Fruit fly (Drosophila melanogaster) whole organism, embryonic: ENCODE results near the gene Nthl1.

Experiments used
- CG10209 ChIP-seq: fragments of 200-800 bp; sonication (Bioruptor generic); optimal IDR thresholded peaks from 3 replicates; lab custom pipeline; 2017; ENCODE audit warnings: missing biosample characterization, mild to moderate bottlenecking, missing genetic modification characterization, missing genetic modification reagents
- CG11696 ChIP-seq: fragments of 200-800 bp; sonication (Bioruptor generic); IDR thresholded peaks from 2 replicates; pipeline ENCODE4 v1.3.6; 2022; ENCODE audit warnings: missing biosample characterization, missing genetic modification characterization
- CG1233 ChIP-seq: fragments of 200-800 bp; sonication (Bioruptor generic); optimal IDR thresholded peaks from 4 replicates; lab custom pipeline; 2018; ENCODE audit warnings: missing biosample characterization, mild to moderate bottlenecking, missing genetic modification characterization
- CG12942 ChIP-seq: fragments of 200-800 bp; sonication (Bioruptor generic); optimal IDR thresholded peaks from 3 replicates; lab custom pipeline; 2016; ENCODE audit warnings: missing biosample characterization, missing genetic modification characterization
- CG13424 ChIP-seq: fragments of 200-800 bp; sonication (Bioruptor generic); optimal IDR thresholded peaks from 2 replicates; lab custom pipeline; 2019; ENCODE audit warnings: missing biosample characterization, mild to moderate bottlenecking, missing genetic modification characterization, moderate library complexity
- CG14710 ChIP-seq: fragments of 200-800 bp; sonication (Bioruptor generic); optimal IDR thresholded peaks from 3 replicates; lab custom pipeline; 2019; ENCODE audit warnings: missing biosample characterization, mild to moderate bottlenecking, missing genetic modification characterization, moderate library complexity
- CG15269 ChIP-seq: fragments of 200-800 bp; sonication (Bioruptor generic); optimal IDR thresholded peaks from 2 replicates; lab custom pipeline; 2018; ENCODE audit warnings: missing biosample characterization, mild to moderate bottlenecking, missing genetic modification characterization, moderate library complexity
- CG1602 ChIP-seq: fragments of 200-800 bp; sonication (Bioruptor generic); optimal IDR thresholded peaks from 3 replicates; lab custom pipeline; 2016; ENCODE audit warnings: missing biosample characterization, missing genetic modification characterization
- CG18599 ChIP-seq: fragments of 200-800 bp; sonication (Bioruptor generic); optimal IDR thresholded peaks from 3 replicates; lab custom pipeline; 2017; ENCODE audit warnings: missing biosample characterization, missing genetic modification characterization, mild to moderate bottlenecking, moderate library complexity, missing genetic modification reagents
- CG2875 ChIP-seq: fragments of 200-800 bp; sonication (Bioruptor generic); optimal IDR thresholded peaks from 2 replicates; lab custom pipeline; 2017; ENCODE audit warnings: missing biosample characterization, mild to moderate bottlenecking, missing genetic modification characterization, missing genetic modification reagents
- CG33213 ChIP-seq: fragments of 200-800 bp; sonication (Bioruptor generic); optimal IDR thresholded peaks from 3 replicates; lab custom pipeline; 2016; ENCODE audit warnings: missing biosample characterization, missing genetic modification characterization
- CG34422 ChIP-seq: fragments of 200-800 bp; sonication (Bioruptor generic); IDR thresholded peaks from 3 replicates; pipeline ENCODE4 v1.3.6; 2022; ENCODE audit warnings: missing biosample characterization, missing genetic modification characterization
- CG5953 ChIP-seq: fragments of 200-800 bp; sonication (Bioruptor generic); IDR thresholded peaks from 2 replicates; pipeline ENCODE4 v1.3.6; 2022; ENCODE audit warnings: missing biosample characterization, missing genetic modification characterization
- CG6254 ChIP-seq: fragments of 200-800 bp; sonication (Bioruptor generic); optimal IDR thresholded peaks from 3 replicates; lab custom pipeline; 2017; ENCODE audit warnings: mild to moderate bottlenecking, missing biosample characterization, missing genetic modification reagents, missing genetic modification characterization
- CG6689 ChIP-seq: fragments of 200-800 bp; sonication (Bioruptor generic); IDR thresholded peaks from 2 replicates; pipeline ENCODE4 v1.3.6; 2022; ENCODE audit warnings: missing biosample characterization, missing genetic modification characterization
- CG8359 ChIP-seq: fragments of 200-800 bp; sonication (Bioruptor generic); optimal IDR thresholded peaks from 2 replicates; lab custom pipeline; 2017; ENCODE audit warnings: missing biosample characterization, mild to moderate bottlenecking, missing genetic modification characterization, borderline replicate concordance
- CG9609 ChIP-seq: fragments of 200-800 bp; sonication (Bioruptor generic); optimal IDR thresholded peaks from 3 replicates; lab custom pipeline; 2016; ENCODE audit warnings: missing biosample characterization, missing genetic modification characterization
- CG9727 ChIP-seq: fragments of 200-800 bp; sonication (Bioruptor generic); optimal IDR thresholded peaks from 3 replicates; lab custom pipeline; 2017; ENCODE audit warnings: missing biosample characterization, mild to moderate bottlenecking, missing genetic modification characterization
- CHES-1-like ChIP-seq: fragments of 200-800 bp; sonication (Bioruptor generic); optimal IDR thresholded peaks from 2 replicates; lab custom pipeline; 2016; ENCODE audit warnings: missing biosample characterization, missing genetic modification characterization
- D ChIP-seq, 2 experiments: fragments of 200-800 bp in 1 of 2; fragments of >200 bp in 1 of 2; sonication (Bioruptor generic) in 1 of 2; optimal IDR thresholded peaks; 2 replicates in 1 of 2; 3 replicates in 1 of 2; lab custom pipeline; 2017; ENCODE audit warnings: mild to moderate bottlenecking in 1 of 2, missing biosample characterization in 1 of 2, missing genetic modification characterization in 1 of 2, missing genetic modification reagents in 1 of 2
- D19A ChIP-seq: fragments of 200-800 bp; optimal IDR thresholded peaks from 3 replicates; lab custom pipeline; 2019; ENCODE audit warnings: missing biosample characterization, mild to moderate bottlenecking, missing genetic modification characterization, moderate library complexity
- E2f2 ChIP-seq: fragments of 200-800 bp; sonication (Bioruptor generic); IDR thresholded peaks from 2 replicates; pipeline ENCODE4 v1.3.6; 2022; ENCODE audit warnings: missing biosample characterization, missing genetic modification characterization
- Fer1 ChIP-seq: fragments of 200-800 bp; sonication (Bioruptor generic); optimal IDR thresholded peaks from 2 replicates; lab custom pipeline; 2017; ENCODE audit warnings: missing biosample characterization, mild to moderate bottlenecking, missing genetic modification characterization
- Hmr ChIP-seq: fragments of 200-800 bp; sonication (Bioruptor generic); optimal IDR thresholded peaks from 3 replicates; lab custom pipeline; 2017; ENCODE audit warnings: mild to moderate bottlenecking, missing biosample characterization, missing genetic modification reagents, missing genetic modification characterization
- Hr51 ChIP-seq, 2 experiments: fragments of 200-800 bp; sonication (Bioruptor generic); optimal IDR thresholded peaks; 2 replicates in 1 of 2; 3 replicates in 1 of 2; lab custom pipeline; 2016 to 2018; ENCODE audit warnings: missing biosample characterization in 2 of 2, missing genetic modification characterization in 2 of 2, mild to moderate bottlenecking in 1 of 2, moderate library complexity in 1 of 2
- NC2β ChIP-seq: fragments of 200-800 bp; sonication (Bioruptor generic); optimal IDR thresholded peaks from 2 replicates; lab custom pipeline; 2016; ENCODE audit warnings: missing biosample characterization, missing genetic modification characterization
- NfI ChIP-seq: fragments of 200-800 bp; sonication (Bioruptor generic); optimal IDR thresholded peaks from 3 replicates; lab custom pipeline; 2018; ENCODE audit warnings: missing biosample characterization, mild to moderate bottlenecking, missing genetic modification characterization, moderate library complexity
- PHDP ChIP-seq: fragments of 200-800 bp; sonication (Bioruptor generic); optimal IDR thresholded peaks from 3 replicates; lab custom pipeline; 2018; ENCODE audit warnings: missing biosample characterization, mild to moderate bottlenecking, missing genetic modification characterization, moderate library complexity
- Ptx1 ChIP-seq: fragments of 200-800 bp; sonication (Bioruptor generic); IDR thresholded peaks from 2 replicates; pipeline ENCODE4 v1.3.6; 2022; ENCODE audit warnings: missing biosample characterization, missing genetic modification characterization
- Sox100B ChIP-seq: fragments of 200-800 bp; sonication (Bioruptor generic); optimal IDR thresholded peaks from 3 replicates; lab custom pipeline; 2018; ENCODE audit warnings: missing biosample characterization, mild to moderate bottlenecking, missing genetic modification characterization
- Ssrp ChIP-seq: fragments of 200-800 bp; sonication (Bioruptor generic); optimal IDR thresholded peaks from 2 replicates; lab custom pipeline; 2018; ENCODE audit warnings: missing biosample characterization, mild to moderate bottlenecking, missing genetic modification characterization, moderate library complexity
- Xbp1 ChIP-seq: fragments of 200-800 bp; sonication (Bioruptor generic); optimal IDR thresholded peaks from 3 replicates; lab custom pipeline; 2016; ENCODE audit warnings: missing biosample characterization, mild to moderate bottlenecking, missing genetic modification characterization
- Xrp1 ChIP-seq: fragments of 200-800 bp; sonication (Bioruptor generic); IDR thresholded peaks from 2 replicates; pipeline ENCODE4 v1.3.6; 2022; ENCODE audit warnings: missing biosample characterization, missing genetic modification characterization
- ac ChIP-seq: fragments of 200-800 bp; sonication (Bioruptor generic); optimal IDR thresholded peaks from 3 replicates; lab custom pipeline; 2017; ENCODE audit warnings: missing biosample characterization, mild to moderate bottlenecking, missing genetic modification characterization
- ap ChIP-seq: fragments of 200-800 bp; sonication (Bioruptor generic); IDR thresholded peaks from 2 replicates; pipeline ENCODE4 v1.3.6; 2022; ENCODE audit warnings: missing biosample characterization, missing genetic modification characterization
- bcd ChIP-seq: fragments of 200-800 bp; sonication (Bioruptor generic); optimal IDR thresholded peaks from 2 replicates; lab custom pipeline; 2017; ENCODE audit warnings: missing biosample characterization, mild to moderate bottlenecking, missing genetic modification characterization
- bsh ChIP-seq, 2 experiments: fragments of 200-800 bp; sonication (Bioruptor generic); optimal IDR thresholded peaks; 2 replicates each; lab custom pipeline; 2017 to 2018; ENCODE audit warnings: mild to moderate bottlenecking in 2 of 2, missing biosample characterization in 2 of 2, missing genetic modification characterization in 2 of 2, moderate library complexity in 1 of 2
- cas ChIP-seq: fragments of 200-800 bp; sonication (Bioruptor generic); IDR thresholded peaks from 2 replicates; pipeline ENCODE4 v1.3.6; 2022; ENCODE audit warnings: missing biosample characterization, missing genetic modification characterization
- ci ChIP-seq: fragments of 200-800 bp; sonication (Bioruptor generic); IDR thresholded peaks from 3 replicates; pipeline ENCODE4 v1.3.6; 2022; ENCODE audit warnings: missing biosample characterization, missing genetic modification characterization
- dan ChIP-seq: fragments of 200-800 bp; sonication (Bioruptor generic); IDR thresholded peaks from 2 replicates; pipeline ENCODE4 v1.3.6; 2022; ENCODE audit warnings: missing biosample characterization, missing genetic modification characterization
- dysf ChIP-seq: fragments of 200-800 bp; sonication (Bioruptor generic); IDR thresholded peaks from 3 replicates; pipeline ENCODE4 v1.3.6; 2022; ENCODE audit warnings: missing biosample characterization, missing genetic modification characterization
- gfzf ChIP-seq: fragments of 200-800 bp; sonication (Bioruptor generic); optimal IDR thresholded peaks from 2 replicates; lab custom pipeline; 2016; ENCODE audit warnings: missing biosample characterization, mild to moderate bottlenecking, missing genetic modification characterization, moderate library complexity
- jing ChIP-seq: fragments of 200-800 bp; sonication (Bioruptor generic); optimal IDR thresholded peaks from 2 replicates; lab custom pipeline; 2018; ENCODE audit warnings: missing biosample characterization, mild to moderate bottlenecking, missing genetic modification characterization
- kah ChIP-seq: fragments of 200-800 bp; sonication (Bioruptor generic); optimal IDR thresholded peaks from 2 replicates; lab custom pipeline; 2018; ENCODE audit warnings: missing biosample characterization, mild to moderate bottlenecking, missing genetic modification characterization
- nmo ChIP-seq: fragments of 200-800 bp; sonication (Bioruptor generic); optimal IDR thresholded peaks from 2 replicates; lab custom pipeline; 2018; ENCODE audit warnings: missing biosample characterization, mild to moderate bottlenecking, missing genetic modification characterization, moderate library complexity
- otp ChIP-seq: fragments of 200-800 bp; sonication (Bioruptor generic); IDR thresholded peaks from 3 replicates; pipeline ENCODE4, ENCODE4 v1.3.6; 2022; ENCODE audit warnings: missing biosample characterization, missing genetic modification characterization
- phol ChIP-seq: fragments of 200-800 bp; sonication (Bioruptor generic); optimal IDR thresholded peaks from 3 replicates; lab custom pipeline; 2018; ENCODE audit warnings: missing biosample characterization, mild to moderate bottlenecking, missing genetic modification characterization, moderate library complexity
- tgo ChIP-seq: fragments of 200-800 bp; sonication (Bioruptor generic); IDR thresholded peaks from 3 replicates; pipeline ENCODE4 v1.3.6; 2022; ENCODE audit warnings: missing biosample characterization, missing genetic modification characterization
- zen2 ChIP-seq: fragments of 200-800 bp; sonication (Bioruptor generic); IDR thresholded peaks from 3 replicates; pipeline ENCODE4 v1.3.6; 2022; ENCODE audit warnings: missing biosample characterization, missing genetic modification characterization; ENCODE audit not compliant: partially characterized antibody

Nthl1 gene

DNA sequence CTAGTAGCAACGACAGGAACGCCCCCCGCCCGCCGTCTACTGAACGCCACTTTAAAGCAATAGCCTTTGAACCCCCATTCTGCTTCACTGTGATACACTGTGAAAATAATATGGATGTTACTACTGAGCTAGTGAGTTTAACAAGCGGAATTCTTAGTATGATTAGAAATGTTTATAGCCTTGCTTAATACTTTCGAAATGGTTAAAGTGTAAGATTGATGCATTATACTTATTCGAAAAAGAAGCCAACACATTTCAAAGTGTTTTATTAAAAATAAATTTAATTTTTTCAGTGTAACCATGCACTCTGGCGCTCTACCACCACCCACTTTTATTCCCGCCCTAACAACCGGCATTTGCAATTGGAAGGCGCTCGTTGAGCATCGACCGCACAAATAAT, 16.7 kb upstream of the Nthl1 start:
- peak; percentile 23 for TF ChIP-seq CG2875 (GFP tag; lab: Kevin White, UChicago)
- TF ChIP-seq Xrp1, result peak; percentile 69
- TF ChIP-seq CG9609 (GFP tag; lab: Kevin White, UChicago), result no peak
- TF ChIP-seq Sox100B (GFP tag; lab: Kevin White, UChicago), result peak; percentile 37
- TF ChIP-seq CG33213 (GFP tag; lab: Kevin White, UChicago), result no peak
- peak; percentile 51 for TF ChIP-seq Ptx1
- TF ChIP-seq jing (GFP tag; lab: Kevin White, UChicago), result peak; percentile 18
- peak; percentile 47 for TF ChIP-seq nmo (GFP tag; lab: Kevin White, UChicago)
- peak; percentile 26 for TF ChIP-seq NC2β (GFP tag; lab: Kevin White, UChicago)
- TF ChIP-seq CG12942 (GFP tag; lab: Kevin White, UChicago), result no peak
- no peak for TF ChIP-seq dan
- peak; percentile 9 for TF ChIP-seq CG1602 (GFP tag; lab: Kevin White, UChicago)
- peak; percentile 38 for TF ChIP-seq D19A (tag; lab: Kevin White, UChicago)
- TF ChIP-seq kah (GFP tag; lab: Kevin White, UChicago), result no peak
- TF ChIP-seq dysf (GFP tag; lab: Robert Waterston, UW), result peak; percentile 44; the same call in 1 of the 3 replicates
- TF ChIP-seq ac, result no peak
- 0 out of 2 replicates have a peak, but pooled peaks have one; percentile 23 for TF ChIP-seq CG5953 (GFP tag; lab: Robert Waterston, UW)
- peak; percentile 37; the same call in 1 of the 2 replicates for TF ChIP-seq ap
- peak; percentile 15 for TF ChIP-seq CG18599
- TF ChIP-seq CG8359 (GFP tag; lab: Kevin White, UChicago), result peak; percentile 16
- TF ChIP-seq cas (GFP tag; lab: Robert Waterston, UW), result no peak
- TF ChIP-seq E2f2 (GFP tag; lab: Robert Waterston, UW), result no peak
- TF ChIP-seq bsh (GFP tag; optimal IDR thresholded peaks at IDR 0.05; lab: Kevin White, UChicago), result peak in 1 of 2 experiments; percentile 68
- TF ChIP-seq CG1233 (GFP tag; lab: Kevin White, UChicago), result no peak
- TF ChIP-seq ci (GFP tag; lab: Robert Waterston, UW), result peak; percentile 70
- no peak for TF ChIP-seq gfzf (GFP tag; lab: Kevin White, UChicago)
- TF ChIP-seq Ssrp, result peak; percentile 22
- peak; percentile 9 for TF ChIP-seq NfI (GFP tag; lab: Kevin White, UChicago)
- peak; percentile 30 for TF ChIP-seq CG6254 (GFP tag; lab: Kevin White, UChicago)
- TF ChIP-seq bcd (GFP tag; lab: Kevin White, UChicago), result peak; percentile 32
- peak in 1 of 2 experiments; percentile 46 for TF ChIP-seq Hr51 (GFP tag; optimal IDR thresholded peaks at IDR 0.05; lab: Kevin White, UChicago)
- TF ChIP-seq CG13424, result peak; percentile 48
- 0 out of 3 replicates have a peak, but pooled peaks have one; percentile 25 for TF ChIP-seq tgo (GFP tag; lab: Robert Waterston, UW)
- no peak for TF ChIP-seq D (optimal IDR thresholded peaks at IDR 0.05; lab: Kevin White, UChicago)
- peak; percentile 51 for TF ChIP-seq D (GFP tag; optimal IDR thresholded peaks at IDR 0.05; lab: Kevin White, UChicago)
- TF ChIP-seq phol (tag; lab: Kevin White, UChicago), result peak; percentile 60
- TF ChIP-seq CG34422 (GFP tag; lab: Robert Waterston, UW), result peak; percentile 25; the same call in 1 of the 3 replicates
- peak; percentile 50 for TF ChIP-seq CG6689 (GFP tag; lab: Robert Waterston, UW)
- TF ChIP-seq CG14710 (tag; lab: Kevin White, UChicago), result peak; percentile 42
- no peak for TF ChIP-seq otp (GFP tag; lab: Robert Waterston, UW)
- peak; percentile 40 for TF ChIP-seq CG15269 (tag; lab: Kevin White, UChicago)
- peak; percentile 6 for TF ChIP-seq Fer1 (GFP tag; lab: Kevin White, UChicago)
- peak; percentile 32 for TF ChIP-seq Hmr (GFP tag; lab: Kevin White, UChicago)
- TF ChIP-seq zen2 (GFP tag; lab: Robert Waterston, UW), result no peak
- TF ChIP-seq PHDP (tag; lab: Kevin White, UChicago), result peak; percentile 29
- TF ChIP-seq CG10209 (GFP tag; lab: Kevin White, UChicago), result peak; percentile 25
- TF ChIP-seq CG11696 (GFP tag; lab: Robert Waterston, UW), result 0 out of 2 replicates have a peak, but pooled peaks have one; percentile 20
- no peak for TF ChIP-seq CHES-1-like (GFP tag; lab: Kevin White, UChicago)
- TF ChIP-seq Xbp1 (GFP tag; lab: Kevin White, UChicago), result peak; percentile 48
- TF ChIP-seq CG9727, result peak; percentile 34
